Worm (Caenorhabditis elegans): ENCODE data around the gene Y7A5A.10.

Gene Y7A5A.10

DNA sequence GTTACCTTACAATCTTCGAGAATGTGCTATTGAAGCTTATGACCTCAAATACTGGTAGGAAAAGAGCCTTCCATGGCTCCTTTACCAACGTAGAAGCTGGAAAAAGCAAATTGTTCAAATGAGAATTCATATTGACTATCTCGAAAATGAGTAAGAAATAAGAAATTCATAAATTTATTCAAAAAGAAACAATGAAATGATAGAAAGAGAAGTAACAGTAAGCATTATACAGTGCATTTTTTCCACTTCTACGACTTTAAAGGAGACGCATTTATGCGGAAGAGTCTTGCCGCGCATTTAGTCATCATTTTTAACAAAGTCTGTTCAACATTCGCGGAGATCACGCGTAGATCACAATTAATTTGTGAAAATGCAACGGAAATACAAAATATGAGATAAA is at the start of gene Y7A5A.10:
Y7A5A.10 (minus strand) TSS at position 101 of the 400 bp plus-strand sequence.
- TF ChIP-seq nhr-71 (tag; optimal IDR thresholded peaks at IDR 0.05) (no peak), pax-3 (tag; optimal IDR thresholded peaks at IDR 0.05) (no peak), lin-35 (GFP tag; optimal IDR thresholded peaks at IDR 0.05) (no peak), ztf-11 (tag; optimal IDR thresholded peaks at IDR 0.05) (no peak), swsn-7 (tag; optimal IDR thresholded peaks at IDR 0.05) (no peak), unc-86 (tag; optimal IDR thresholded peaks at IDR 0.05) (no peak), ceh-63 (GFP tag; optimal IDR thresholded peaks at IDR 0.05) (no peak), egl-27 (tag; optimal IDR thresholded peaks at IDR 0.05) (no peak), nhr-76 (tag; optimal IDR thresholded peaks at IDR 0.05) (no peak), snu-23 (GFP tag; optimal IDR thresholded peaks at IDR 0.05) (no peak), aly-2 (tag; optimal IDR thresholded peaks at IDR 0.05) (no peak), elt-2 (tag; optimal IDR thresholded peaks at IDR 0.05) (no peak), sup-37 (GFP tag; optimal IDR thresholded peaks at IDR 0.05) (no peak), Y116A8C.19 (tag; optimal IDR thresholded peaks at IDR 0.05; ENCODE audit: borderline replicate concordance) (no peak), ceh-8 (GFP tag; optimal IDR thresholded peaks at IDR 0.05) (no peak)

DNA sequence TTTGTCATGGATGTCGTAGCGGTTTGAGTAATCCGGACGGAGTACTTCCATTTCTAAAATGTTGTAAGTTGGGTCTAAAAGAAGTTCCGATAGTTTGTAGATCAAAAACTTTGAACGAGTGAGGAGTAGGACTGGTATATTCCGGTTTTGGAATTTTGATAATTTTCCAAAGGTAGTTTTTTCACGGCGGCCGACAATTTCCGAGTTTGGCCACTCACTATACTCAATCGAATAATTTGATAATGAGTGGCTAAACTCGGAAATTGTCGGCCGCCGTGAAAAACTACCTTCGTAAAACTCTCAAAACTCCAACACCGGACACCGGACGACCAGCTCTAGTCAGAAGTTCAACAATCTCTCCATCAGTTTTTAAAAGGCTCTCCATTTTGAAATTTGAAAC is 49.5 kb upstream of the Y7A5A.10 start:
- TF ChIP-seq nhr-47 (tag; optimal IDR thresholded peaks at IDR 0.05) (no peak), nhr-237 (tag; optimal IDR thresholded peaks at IDR 0.05) (no peak), ztf-4 (tag; optimal IDR thresholded peaks at IDR 0.05) (no peak), hlh-17 (GFP tag; optimal IDR thresholded peaks at IDR 0.05; ENCODE audit: borderline replicate concordance) (no peak), unc-130 (tag; optimal IDR thresholded peaks at IDR 0.05) (no peak), ceh-90 (tag; optimal IDR thresholded peaks at IDR 0.05) (no peak), pqm-1 (tag; optimal IDR thresholded peaks at IDR 0.05) (no peak), hpl-2 (GFP tag; optimal IDR thresholded peaks at IDR 0.05) (no peak)

DNA sequence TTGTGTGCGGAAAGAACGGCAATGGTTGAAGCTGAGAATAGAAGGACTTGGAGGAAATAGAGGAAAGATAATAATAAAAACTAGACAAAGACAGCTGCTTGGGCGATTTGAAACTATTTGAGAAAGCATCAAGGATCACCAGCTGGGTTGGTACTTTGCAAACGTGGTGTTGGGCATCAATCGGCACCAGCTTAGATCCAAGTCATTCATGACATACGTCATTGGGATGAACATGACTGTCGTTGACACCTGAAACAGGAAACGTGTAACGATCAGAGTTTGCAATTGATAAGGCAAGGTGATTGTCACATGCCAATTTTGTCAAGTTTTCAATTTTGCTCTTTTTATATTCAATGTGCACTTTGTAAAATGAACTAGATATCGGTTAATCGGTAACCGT is 47.6 kb upstream of the Y7A5A.10 start:
- TF ChIP-seq tbx-2 (tag; optimal IDR thresholded peaks at IDR 0.05) (no peak), lin-39 (tag; optimal IDR thresholded peaks at IDR 0.05) (no peak), ceh-82 (tag; optimal IDR thresholded peaks at IDR 0.05) (no peak), mab-9 (GFP tag; IDR thresholded peaks at IDR 0.05) (no peak), fkh-8 (tag; optimal IDR thresholded peaks at IDR 0.05) (no peak), nhr-71 (tag; optimal IDR thresholded peaks at IDR 0.05) (peak; percentile 58), nhr-47 (tag; optimal IDR thresholded peaks at IDR 0.05) (peak; percentile 10), F16B12.6 (tag; optimal IDR thresholded peaks at IDR 0.05) (no peak), ceh-88 (GFP tag; IDR thresholded peaks at IDR 0.05) (no peak), unc-30 (tag; optimal IDR thresholded peaks at IDR 0.05) (no peak), jun-1 (tag; optimal IDR thresholded peaks at IDR 0.05) (no peak), snpc-4 (tag; optimal IDR thresholded peaks at IDR 0.05) (no peak), hlh-17 (GFP tag; optimal IDR thresholded peaks at IDR 0.05; ENCODE audit: borderline replicate concordance) (no peak), rnt-1 (tag; optimal IDR thresholded peaks at IDR 0.05) (no peak), skn-1 (tag; optimal IDR thresholded peaks at IDR 0.05) (no peak), aha-1 (tag; optimal IDR thresholded peaks at IDR 0.05) (no peak), C04F5.9 (tag; optimal IDR thresholded peaks at IDR 0.05) (no peak), efl-1 (optimal IDR thresholded peaks at IDR 0.05) (no peak), efl-1 (GFP tag; optimal IDR thresholded peaks at IDR 0.05 in 1 of 2) (no peak), ets-5 (GFP tag; IDR thresholded peaks at IDR 0.05) (no peak), elt-3 (tag; optimal IDR thresholded peaks at IDR 0.05) (no peak), egl-27 (tag; optimal IDR thresholded peaks at IDR 0.05) (no peak), hpl-2 (GFP tag; optimal IDR thresholded peaks at IDR 0.05) (no peak), unc-86 (tag; optimal IDR thresholded peaks at IDR 0.05) (no peak), lsy-2 (tag; optimal IDR thresholded peaks at IDR 0.05) (peak; percentile 8 to 31), mdl-1 (tag; optimal IDR thresholded peaks at IDR 0.05) (no peak), elt-2 (tag; optimal IDR thresholded peaks at IDR 0.05) (peak; percentile 67), ceh-63 (GFP tag; optimal IDR thresholded peaks at IDR 0.05) (no peak), dsc-1 (tag; optimal IDR thresholded peaks at IDR 0.05) (no peak), nhr-85 (tag) (peak; percentile 2), egl-13 (tag; optimal IDR thresholded peaks at IDR 0.05) (no peak), lin-14 (GFP tag; optimal IDR thresholded peaks at IDR 0.05) (no peak), unc-98 (GFP tag; IDR thresholded peaks at IDR 0.05) (no peak), sox-4 (tag; optimal IDR thresholded peaks at IDR 0.05) (no peak), lin-35 (GFP tag; optimal IDR thresholded peaks at IDR 0.05) (no peak), ceh-90 (tag; optimal IDR thresholded peaks at IDR 0.05) (no peak), ztf-4 (tag; optimal IDR thresholded peaks at IDR 0.05) (no peak), ama-1 (optimal IDR thresholded peaks at IDR 0.05) (no peak)
